Fruit fly (Drosophila melanogaster) whole organism, wandering third instar larva: ENCODE measurements around the gene HLH3B.

Experiments used
- Abd-B ChIP-seq: fragments of >200 bp; optimal IDR thresholded peaks from 2 replicates; lab custom pipeline; 2017; ENCODE audit warnings: missing biosample characterization, missing genetic modification characterization
- CG32264 ChIP-seq: fragments of 200-800 bp; sonication (Bioruptor generic); optimal IDR thresholded peaks from 2 replicates; lab custom pipeline; 2016; ENCODE audit warnings: missing biosample characterization, missing genetic modification characterization
- CG9705 ChIP-seq: fragments of 200-800 bp; sonication (Bioruptor generic); optimal IDR thresholded peaks from 2 replicates; lab custom pipeline; 2018; ENCODE audit warnings: missing biosample characterization, mild to moderate bottlenecking, missing genetic modification characterization
- CrebA ChIP-seq: fragments of 200-800 bp; sonication (Bioruptor generic); optimal IDR thresholded peaks from 2 replicates; lab custom pipeline; 2016; ENCODE audit warnings: missing biosample characterization, mild to moderate bottlenecking, missing genetic modification characterization, borderline replicate concordance
- Dfd ChIP-seq: fragments of >200 bp; optimal IDR thresholded peaks from 2 replicates; lab custom pipeline; 2017; ENCODE audit warnings: missing biosample characterization, missing genetic modification characterization
- Dif ChIP-seq: fragments of 200-275, 200-300 bp; sonication (Bioruptor generic); optimal IDR thresholded peaks from 2 replicates; lab custom pipeline; 2018; ENCODE audit warnings: missing biosample characterization, missing genetic modification characterization; ENCODE audit not compliant: partially characterized antibody
- HLH106 ChIP-seq: fragments of 200-800 bp; optimal IDR thresholded peaks from 3 replicates; lab custom pipeline; 2019; ENCODE audit warnings: missing biosample characterization, mild to moderate bottlenecking, missing genetic modification characterization, moderate library complexity
- Hnf4 ChIP-seq: fragments of 200-800 bp; sonication (Bioruptor generic); optimal IDR thresholded peaks from 2 replicates; lab custom pipeline; 2016; ENCODE audit warnings: missing biosample characterization, mild to moderate bottlenecking, missing genetic modification characterization
- Hr78 ChIP-seq: fragments of >200 bp; optimal IDR thresholded peaks from 2 replicates; lab custom pipeline; 2017; ENCODE audit warnings: missing biosample characterization, missing genetic modification characterization
- Hr83 ChIP-seq: fragments of 200-300 bp; sonication (Bioruptor generic); optimal IDR thresholded peaks from 2 replicates; lab custom pipeline; 2016; ENCODE audit warnings: missing biosample characterization, mild to moderate bottlenecking, missing genetic modification characterization, moderate library complexity; ENCODE audit not compliant: poor library complexity, severe bottlenecking
- Jra ChIP-seq: sonication (Bioruptor generic); optimal IDR thresholded peaks from 2 replicates; lab custom pipeline; 2016; ENCODE audit warnings: missing biosample characterization, missing genetic modification characterization
- Mio ChIP-seq: sonication (Bioruptor generic); optimal IDR thresholded peaks from 2 replicates; lab custom pipeline; 2016; ENCODE audit warnings: missing biosample characterization, missing genetic modification characterization
- Myc ChIP-seq: fragments of >200 bp; optimal IDR thresholded peaks from 2 replicates; lab custom pipeline; 2017
- OdsH ChIP-seq: fragments of 200-800 bp; sonication (Bioruptor generic); optimal IDR thresholded peaks from 2 replicates; lab custom pipeline; 2016; ENCODE audit warnings: missing biosample characterization, mild to moderate bottlenecking, missing genetic modification characterization
- Rel ChIP-seq, 2 experiments: fragments of 200-800 bp; sonication (Bioruptor generic) in 1 of 2; optimal IDR thresholded peaks; 2 replicates in 1 of 2; 3 replicates in 1 of 2; lab custom pipeline; 2016 to 2019; ENCODE audit warnings: mild to moderate bottlenecking in 2 of 2, missing biosample characterization in 2 of 2, missing genetic modification characterization in 2 of 2, moderate library complexity in 1 of 2
- Sp1 ChIP-seq: fragments of 200-800 bp; sonication (Bioruptor generic); optimal IDR thresholded peaks from 3 replicates; lab custom pipeline; 2019; ENCODE audit warnings: missing biosample characterization, mild to moderate bottlenecking, missing genetic modification characterization, moderate library complexity
- Vsx2 ChIP-seq: fragments of 200-300, 225-300 bp; sonication (Bioruptor generic); optimal IDR thresholded peaks from 2 replicates; lab custom pipeline; 2018; ENCODE audit warnings: missing biosample characterization, missing genetic modification characterization; ENCODE audit not compliant: partially characterized antibody
- br ChIP-seq: fragments of 200-800 bp; sonication (Bioruptor generic); optimal IDR thresholded peaks from 2 replicates; lab custom pipeline; 2016; ENCODE audit warnings: missing biosample characterization, missing genetic modification characterization
- brk ChIP-seq: fragments of 200-800 bp; sonication (Bioruptor generic); optimal IDR thresholded peaks from 2 replicates; lab custom pipeline; 2016; ENCODE audit warnings: missing biosample characterization, mild to moderate bottlenecking, missing genetic modification characterization
- dl ChIP-seq, 2 experiments: fragments of 175-275, 200-275 bp in 1 of 2; fragments of 200-275 bp in 1 of 2; sonication (Bioruptor generic); optimal IDR thresholded peaks; lab custom pipeline; 2018; ENCODE audit warnings: mild to moderate bottlenecking in 2 of 2, missing biosample characterization in 2 of 2, missing genetic modification characterization in 2 of 2, moderate library complexity in 2 of 2; ENCODE audit not compliant: partially characterized antibody in 2 of 2, insufficient read depth in 1 of 2
- dmrt93B ChIP-seq: fragments of 200-800 bp; sonication (Bioruptor generic); optimal IDR thresholded peaks from 2 replicates; lab custom pipeline; 2018; ENCODE audit warnings: missing biosample characterization, mild to moderate bottlenecking, missing genetic modification characterization
- dsf ChIP-seq: sonication (Bioruptor generic); optimal IDR thresholded peaks from 2 replicates; lab custom pipeline; 2016; ENCODE audit warnings: missing biosample characterization, missing genetic modification characterization, borderline replicate concordance
- foxo ChIP-seq, 2 experiments: fragments of 200-800 bp; sonication (Bioruptor generic); optimal IDR thresholded peaks; 2 replicates in 1 of 2; 3 replicates in 1 of 2; lab custom pipeline; 2016 to 2017; ENCODE audit warnings: missing biosample characterization in 2 of 2, missing genetic modification characterization in 2 of 2
- fru ChIP-seq: fragments of 200-800 bp; sonication (Bioruptor generic); optimal IDR thresholded peaks from 3 replicates; lab custom pipeline; 2016; ENCODE audit warnings: missing biosample characterization, mild to moderate bottlenecking, missing genetic modification characterization
- h ChIP-seq: fragments of 200-800 bp; sonication (Bioruptor generic); optimal IDR thresholded peaks from 3 replicates; lab custom pipeline; 2016; ENCODE audit warnings: missing biosample characterization, mild to moderate bottlenecking, missing genetic modification characterization
- jim ChIP-seq: fragments of 175-275, 200-325 bp; sonication (Bioruptor generic); optimal IDR thresholded peaks from 2 replicates; lab custom pipeline; 2016; ENCODE audit warnings: missing biosample characterization, mild to moderate bottlenecking, missing genetic modification characterization
- lola ChIP-seq: fragments of >200 bp; optimal IDR thresholded peaks from 2 replicates; lab custom pipeline; 2017; ENCODE audit warnings: missing biosample characterization, missing genetic modification characterization
- pan ChIP-seq: fragments of >200 bp; optimal IDR thresholded peaks from 2 replicates; lab custom pipeline; 2017
- rgr ChIP-seq: fragments of 200-800 bp; sonication (Bioruptor generic); optimal IDR thresholded peaks from 3 replicates; lab custom pipeline; 2016; ENCODE audit warnings: missing biosample characterization, mild to moderate bottlenecking, missing genetic modification characterization
- sage ChIP-seq: fragments of 200-800 bp; sonication (Bioruptor generic); optimal IDR thresholded peaks from 2 replicates; lab custom pipeline; 2016; ENCODE audit warnings: missing biosample characterization, mild to moderate bottlenecking, missing genetic modification characterization
- sv ChIP-seq: fragments of 200-800 bp; sonication (Bioruptor generic); optimal IDR thresholded peaks from 3 replicates; lab custom pipeline; 2016; ENCODE audit warnings: missing biosample characterization, missing genetic modification characterization
- tai ChIP-seq: sonication (Bioruptor generic); optimal IDR thresholded peaks from 2 replicates; lab custom pipeline; 2016; ENCODE audit warnings: missing biosample characterization, missing genetic modification characterization
- usp ChIP-seq: fragments of >200 bp; optimal IDR thresholded peaks from 2 replicates; lab custom pipeline; 2017; ENCODE audit warnings: missing biosample characterization, missing genetic modification characterization
- woc ChIP-seq: sonication (Bioruptor generic); optimal IDR thresholded peaks from 2 replicates; lab custom pipeline; 2016; ENCODE audit warnings: missing biosample characterization, mild to moderate bottlenecking, missing genetic modification characterization

The HLH3B gene

DNA sequence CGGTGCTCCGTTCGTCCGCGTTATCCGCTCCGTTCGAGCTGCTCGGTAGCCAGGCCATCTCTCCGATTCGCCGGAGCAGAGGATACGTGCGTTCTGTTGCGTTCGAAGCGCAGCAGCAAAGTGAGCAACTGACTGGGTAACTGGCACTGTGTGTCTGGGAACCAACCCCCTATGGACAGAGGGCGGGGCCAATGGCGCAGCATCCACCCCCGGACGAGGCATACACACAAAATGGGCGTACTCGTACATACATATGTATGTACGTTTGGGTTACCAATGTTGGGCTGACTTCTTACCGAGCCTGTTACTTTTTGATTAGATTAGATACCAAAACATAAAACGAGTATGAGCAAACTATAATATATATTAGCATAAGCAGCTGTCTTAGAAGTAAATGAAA is at the start of gene HLH3B:
Gene HLH3B (minus strand): TSS at position 123 of the 400 bp plus-strand sequence.
- TF ChIP-seq tai (no peak), Rel (GFP tag; optimal IDR thresholded peaks at IDR 0.05; lab: Kevin White, UChicago) (no peak), Rel (tag; optimal IDR thresholded peaks at IDR 0.05; lab: Kevin White, UChicago) (no peak), usp (GFP tag; lab: Kevin White, UChicago) (no peak), CrebA (GFP tag; lab: Kevin White, UChicago) (no peak), brk (GFP tag; lab: Kevin White, UChicago) (no peak), lola (GFP tag; lab: Kevin White, UChicago) (no peak), h (no peak), CG32264 (GFP tag; lab: Kevin White, UChicago) (no peak), dmrt93B (GFP tag; lab: Kevin White, UChicago) (no peak), jim (GFP tag; lab: Kevin White, UChicago) (no peak), OdsH (GFP tag; lab: Kevin White, UChicago) (no peak), pan (lab: Kevin White, UChicago) (no peak), sage (GFP tag; lab: Kevin White, UChicago) (no peak), Jra (GFP tag; lab: Kevin White, UChicago) (no peak)

DNA sequence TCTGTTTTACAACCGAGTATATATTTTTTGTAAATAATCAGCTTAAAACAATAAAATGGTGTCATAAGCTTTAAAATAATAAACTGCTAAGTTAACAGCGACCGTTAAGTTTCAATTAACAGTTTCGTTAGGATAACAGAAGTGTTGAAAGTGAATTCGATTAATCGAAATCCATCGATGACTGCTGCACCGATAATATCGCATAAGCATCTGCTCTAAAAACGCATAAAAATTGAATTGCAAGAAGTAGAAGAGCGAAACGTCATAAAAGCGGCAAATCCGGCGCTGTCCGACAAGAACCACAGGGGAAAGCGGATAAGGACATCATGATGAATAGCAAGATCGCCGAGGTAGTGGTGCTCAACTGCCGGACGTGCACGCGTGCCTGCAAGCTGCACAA is 46.0 kb upstream of the HLH3B start, which contains the start of gene dwg:
Gene dwg (plus strand): TSS at position 193 of the 400 bp plus-strand sequence.
- TF ChIP-seq Mio (GFP tag; lab: Kevin White, UChicago), result no peak
- TF ChIP-seq Dif (GFP tag; lab: Kevin White, UChicago), result no peak
- TF ChIP-seq CG9705, result no peak
- TF ChIP-seq h, result no peak
- no peak for TF ChIP-seq lola (GFP tag; lab: Kevin White, UChicago)
- TF ChIP-seq Hr78 (GFP tag; lab: Kevin White, UChicago), result no peak
- TF ChIP-seq Abd-B (GFP tag; lab: Kevin White, UChicago), result no peak

dm6 chrX:2726420-2726819 is 44.9 kb upstream of the HLH3B start, which contains the start of gene vilya:
Gene vilya (plus strand): TSS chrX:2726678.
- TF ChIP-seq dsf (GFP tag; lab: Kevin White, UChicago) (no peak), tai (no peak), usp (GFP tag; lab: Kevin White, UChicago) (no peak), Hr78 (GFP tag; lab: Kevin White, UChicago) (no peak), dl (GFP tag; optimal IDR thresholded peaks at IDR 0.05; lab: Kevin White, UChicago; ENCODE audit: insufficient read depth in 1 of 2, partially characterized antibody in 2 of 2) (no peak), foxo (GFP tag; optimal IDR thresholded peaks at IDR 0.05; lab: Kevin White, UChicago) (no peak), Jra (GFP tag; lab: Kevin White, UChicago) (no peak)
- TF ChIP-seq, all 38 proteins: peak for 0

- TF ChIP-seq Hr83 (peak; percentile 42), Jra (GFP tag; lab: Kevin White, UChicago) (no peak)
Observed at dm6 chrX:2720122-2720521, 38.6 kb upstream of the HLH3B start, which contains the start of gene CG2701. Gene CG2701 (minus strand): TSS chrX:2720327.

DNA sequence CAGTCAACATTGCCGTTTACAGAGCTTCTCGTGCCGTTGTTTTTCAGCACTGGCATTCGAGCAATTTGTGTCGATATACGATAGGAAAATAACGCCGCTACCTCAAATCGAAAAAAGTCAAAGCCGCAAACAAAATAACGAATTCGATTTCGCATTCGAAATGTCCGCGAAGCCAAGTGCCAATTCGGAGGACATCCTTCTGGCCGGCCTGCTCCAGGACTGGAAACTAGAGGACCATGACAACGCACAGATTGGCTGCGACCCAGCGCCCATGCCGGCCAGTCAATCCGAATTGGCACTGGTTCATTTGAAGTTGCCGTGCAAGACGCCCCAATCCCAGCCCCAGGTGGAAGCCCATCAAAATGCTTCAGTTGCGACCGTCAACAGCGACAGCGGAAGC is 33.2 kb upstream of the HLH3B start:
- TF ChIP-seq Dif (GFP tag; lab: Kevin White, UChicago), result peak; percentile 84
- no peak for TF ChIP-seq brk (GFP tag; lab: Kevin White, UChicago)
- TF ChIP-seq Vsx2, result peak; percentile 96
- peak; percentile 14 for TF ChIP-seq HLH106

DNA sequence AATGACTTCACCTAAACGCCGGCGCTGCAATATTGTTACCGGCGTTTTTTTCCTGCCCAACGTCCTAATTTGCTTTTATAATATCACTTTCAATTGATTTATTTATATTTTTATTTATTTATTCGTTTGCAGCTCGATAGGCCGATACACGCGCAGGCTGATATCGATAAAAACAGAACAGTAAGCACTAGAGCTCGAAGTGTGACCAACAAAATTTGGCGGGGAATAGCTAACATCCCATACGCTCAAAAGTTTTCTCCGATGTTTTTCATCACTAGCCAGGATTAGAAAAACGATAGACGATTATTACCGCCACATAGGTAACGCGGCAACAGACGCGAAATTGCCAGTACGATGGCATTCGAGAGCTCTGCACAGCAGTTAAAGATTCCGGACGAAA is 32.3 kb upstream of the HLH3B start, which contains the start of the genes CG2685 and CG2694:
Gene CG2685 (minus strand): TSS at position 185 of the 400 bp plus-strand sequence.
Gene CG2694 (plus strand): TSS at position 304 of the 400 bp plus-strand sequence.
- TF ChIP-seq dsf (GFP tag; lab: Kevin White, UChicago) (no peak), h (no peak), woc (GFP tag; lab: Kevin White, UChicago) (no peak), jim (GFP tag; lab: Kevin White, UChicago) (no peak), sv (GFP tag; lab: Kevin White, UChicago) (no peak), Vsx2 (no peak), tai (no peak), Sp1 (no peak), Hr83 (no peak), Rel (GFP tag; optimal IDR thresholded peaks at IDR 0.05; lab: Kevin White, UChicago) (no peak), Rel (tag; optimal IDR thresholded peaks at IDR 0.05; lab: Kevin White, UChicago) (no peak), foxo (GFP tag; optimal IDR thresholded peaks at IDR 0.05; lab: Kevin White, UChicago) (peak in 1 of 2 experiments; percentile 10), rgr (peak; percentile 9), Dfd (no peak), Myc (lab: Kevin White, UChicago) (peak; percentile 24), fru (GFP tag; lab: Kevin White, UChicago) (no peak), Hnf4 (GFP tag; lab: Kevin White, UChicago) (no peak), Dif (GFP tag; lab: Kevin White, UChicago) (no peak), Mio (GFP tag; lab: Kevin White, UChicago) (no peak), sage (GFP tag; lab: Kevin White, UChicago) (no peak), Abd-B (GFP tag; lab: Kevin White, UChicago) (no peak), br (GFP tag; lab: Kevin White, UChicago) (no peak)
